Worm (Caenorhabditis elegans) whole organism, L4 larva: Measurements from ENCODE around the gene ZK637.4.

Experiments used
- D1046.2 ChIP-seq: fragments of 200-800 bp; sonication (Bioruptor generic); IDR thresholded peaks from 2 replicates; pipeline ENCODE4 v1.3.6; 2022; ENCODE audit warnings: missing genetic modification characterization, missing compliant biosample characterization
- F44E2.7 ChIP-seq: fragments of 200-800 bp; sonication (Bioruptor generic); IDR thresholded peaks from 2 replicates; pipeline ENCODE4 v2.1.2; 2022; ENCODE audit warnings: missing genetic modification characterization, missing compliant biosample characterization
- R02D3.7 ChIP-seq: fragments of 150-350 bp; sonication (generic microtip); optimal IDR thresholded peaks from 3 replicates; lab custom pipeline; 2014; ENCODE audit warnings: missing biosample characterization, missing genetic modification characterization
- T26A8.4 ChIP-seq: fragments of 200-800 bp; sonication (Bioruptor generic); IDR thresholded peaks from 2 replicates; pipeline ENCODE4 v1.3.6; 2022; ENCODE audit warnings: missing genetic modification characterization, missing compliant biosample characterization
- Y105C5A.15 ChIP-seq: fragments of 200-800 bp; sonication (Bioruptor generic); IDR thresholded peaks from 2 replicates; pipeline ENCODE4 v1.3.6; 2022; ENCODE audit warnings: missing genetic modification characterization, missing compliant biosample characterization
- ZK337.2 ChIP-seq: fragments of 200-800 bp; sonication (Bioruptor generic); IDR thresholded peaks from 2 replicates; pipeline ENCODE4 v1.3.6; 2022; ENCODE audit warnings: missing genetic modification reagents, missing genetic modification characterization, missing compliant biosample characterization
- ZK546.5 ChIP-seq, 2 experiments: sonication (generic microtip); optimal IDR thresholded peaks; 2 replicates each; lab custom pipeline; 2017; ENCODE audit warnings: missing biosample characterization in 2 of 2, missing genetic modification characterization in 2 of 2
- aha-1 ChIP-seq: fragments of 150-350 bp; peaks from one replicate; lab custom pipeline; 2014; ENCODE audit warnings: missing biosample characterization, missing genetic modification characterization
- ceh-20 ChIP-seq: fragments of 200-800 bp; sonication (Bioruptor generic); IDR thresholded peaks from 2 replicates; pipeline ENCODE4 v1.3.6; 2022; ENCODE audit warnings: missing genetic modification reagents, missing genetic modification characterization, missing compliant biosample characterization
- ceh-28 ChIP-seq: fragments of 150-350 bp; optimal IDR thresholded peaks from 2 replicates; lab custom pipeline; 2014; ENCODE audit warnings: missing biosample characterization, missing genetic modification reagents, missing genetic modification characterization
- ceh-44 ChIP-seq: fragments of 200-800 bp; sonication (Bioruptor generic); IDR thresholded peaks from 2 replicates; pipeline ENCODE4 v1.3.6; 2022; ENCODE audit warnings: missing genetic modification reagents, missing genetic modification characterization, missing compliant biosample characterization
- cey-2 ChIP-seq: sonication (generic microtip); optimal IDR thresholded peaks from 3 replicates; lab custom pipeline; 2017; ENCODE audit warnings: missing genetic modification characterization, mild to moderate bottlenecking, missing compliant biosample characterization, antibody characterized with exemption, borderline replicate concordance; ENCODE audit not compliant: insufficient read depth
- daf-16 ChIP-seq, 3 experiments: sonication (generic microtip); optimal IDR thresholded peaks; 2 replicates each; lab custom pipeline; 2016 to 2017; ENCODE audit warnings: missing genetic modification characterization in 3 of 3, missing genetic modification reagents in 3 of 3, mild to moderate bottlenecking in 2 of 3, missing compliant biosample characterization in 2 of 3, missing biosample characterization in 1 of 3, moderate library complexity in 1 of 3
- dmd-6 ChIP-seq: fragments of 200-800 bp; sonication (Bioruptor generic); IDR thresholded peaks from 2 replicates; pipeline ENCODE4 v1.3.6; 2022; ENCODE audit warnings: missing genetic modification reagents, missing genetic modification characterization, missing compliant biosample characterization
- dmd-8 ChIP-seq: fragments of 200-800 bp; sonication (Bioruptor generic); IDR thresholded peaks from 2 replicates; pipeline ENCODE4 v1.3.6; 2022; ENCODE audit warnings: missing genetic modification characterization, missing compliant biosample characterization
- dmd-9 ChIP-seq: fragments of 200-800 bp; sonication (Bioruptor generic); IDR thresholded peaks from 2 replicates; pipeline ENCODE4 v1.3.6; 2022; ENCODE audit warnings: missing genetic modification reagents, missing genetic modification characterization, missing compliant biosample characterization
- duxl-1 ChIP-seq: sonication (generic microtip); optimal IDR thresholded peaks from 2 replicates; lab custom pipeline; 2016; ENCODE audit warnings: mild to moderate bottlenecking, missing genetic modification characterization, moderate library complexity, missing compliant biosample characterization; ENCODE audit not compliant: poor library complexity
- dve-1 ChIP-seq: sonication (generic microtip); optimal IDR thresholded peaks from 2 replicates; lab custom pipeline; 2017; ENCODE audit warnings: antibody characterized with exemption, mild to moderate bottlenecking, missing genetic modification characterization, missing compliant biosample characterization; ENCODE audit not compliant: insufficient read depth
- egl-27 ChIP-seq: sonication (generic microtip); optimal IDR thresholded peaks from 3 replicates; lab custom pipeline; 2017; ENCODE audit warnings: missing biosample characterization, missing genetic modification reagents, missing genetic modification characterization
- egl-43 ChIP-seq: fragments of 200-800 bp; sonication (Bioruptor generic); IDR thresholded peaks from 2 replicates; pipeline ENCODE4 v1.3.6; 2022; ENCODE audit warnings: missing genetic modification reagents, missing genetic modification characterization, missing compliant biosample characterization
- fkh-10 ChIP-seq: fragments of 150-350 bp; optimal IDR thresholded peaks from 2 replicates; lab custom pipeline; 2014; ENCODE audit warnings: missing biosample characterization, missing genetic modification reagents, missing genetic modification characterization
- hlh-11 ChIP-seq: fragments of 200-800 bp; sonication (Bioruptor generic); optimal IDR thresholded peaks from 2 replicates; lab custom pipeline; 2018; ENCODE audit warnings: mild to moderate bottlenecking, missing genetic modification characterization, missing compliant biosample characterization
- hlh-30 ChIP-seq: sonication (generic microtip); optimal IDR thresholded peaks from 2 replicates; lab custom pipeline; 2017; ENCODE audit warnings: antibody characterized with exemption, mild to moderate bottlenecking, missing genetic modification characterization, missing compliant biosample characterization; ENCODE audit not compliant: insufficient read depth
- lin-1 ChIP-seq: fragments of 200-800 bp; sonication (Bioruptor generic); IDR thresholded peaks from 2 replicates; pipeline ENCODE4 v1.3.6; 2022; ENCODE audit warnings: missing genetic modification reagents, missing genetic modification characterization, missing compliant biosample characterization
- lin-13 ChIP-seq: fragments of 150-350 bp; optimal IDR thresholded peaks from 2 replicates; lab custom pipeline; 2014; ENCODE audit warnings: missing biosample characterization, missing genetic modification reagents, missing genetic modification characterization
- lin-38 ChIP-seq: fragments of 200-800 bp; sonication (Bioruptor generic); IDR thresholded peaks from 2 replicates; pipeline ENCODE4 v1.3.6; 2022; ENCODE audit warnings: missing genetic modification reagents, missing genetic modification characterization, missing compliant biosample characterization
- lir-3 ChIP-seq: sonication (generic microtip); optimal IDR thresholded peaks from 2 replicates; lab custom pipeline; 2016; ENCODE audit warnings: mild to moderate bottlenecking, missing genetic modification characterization, missing compliant biosample characterization
- lsy-2 ChIP-seq, 2 experiments: fragments of 150-350 bp in 1 of 2; sonication (generic microtip) in 1 of 2; optimal IDR thresholded peaks; 2 replicates each; lab custom pipeline; 2014 to 2017; ENCODE audit warnings: missing biosample characterization in 2 of 2, missing genetic modification characterization in 2 of 2
- madf-5 ChIP-seq, 2 experiments: fragments of 200-800 bp; sonication (Bioruptor generic); IDR thresholded peaks; 2 replicates each; pipeline ENCODE4 v1.3.6; 2022; ENCODE audit warnings: missing compliant biosample characterization in 2 of 2, missing genetic modification characterization in 2 of 2
- mdl-1 ChIP-seq, 2 experiments: fragments of 150-350 bp in 1 of 2; sonication (generic microtip) in 1 of 2; optimal IDR thresholded peaks; 2 replicates each; lab custom pipeline; 2014 to 2017; ENCODE audit warnings: missing biosample characterization in 2 of 2, missing genetic modification characterization in 2 of 2
- mep-1 ChIP-seq: fragments of 150-350 bp; sonication (generic microtip); optimal IDR thresholded peaks from 3 replicates; lab custom pipeline; 2014; ENCODE audit warnings: missing biosample characterization, missing genetic modification characterization
- mes-2 ChIP-seq: sonication (generic microtip); optimal IDR thresholded peaks from 2 replicates; lab custom pipeline; 2016; ENCODE audit warnings: missing genotype, mild to moderate bottlenecking, missing genetic modification characterization, missing compliant biosample characterization; ENCODE audit not compliant: poor library complexity, severe bottlenecking
- mxl-3 ChIP-seq: fragments of 200-800 bp; sonication (Bioruptor generic); optimal IDR thresholded peaks from 2 replicates; lab custom pipeline; 2018; ENCODE audit warnings: mild to moderate bottlenecking, missing genetic modification characterization, missing compliant biosample characterization
- nhr-25 ChIP-seq: sonication (generic microtip); optimal IDR thresholded peaks from 2 replicates; lab custom pipeline; 2017; ENCODE audit warnings: missing genetic modification characterization, mild to moderate bottlenecking, missing compliant biosample characterization, antibody characterized with exemption, moderate library complexity, borderline replicate concordance; ENCODE audit not compliant: insufficient read depth
- nhr-28 ChIP-seq: fragments of 150-350 bp; optimal IDR thresholded peaks from 2 replicates; lab custom pipeline; 2014; ENCODE audit warnings: missing biosample characterization, missing genetic modification characterization
- pha-4 ChIP-seq, 2 experiments: fragments of 150-350 bp in 1 of 2; fragments of 200-800 bp in 1 of 2; sonication (Bioruptor generic) in 1 of 2; IDR thresholded peaks in 1 of 2; optimal IDR thresholded peaks in 1 of 2; 2 replicates each; pipeline versions ENCODE4 v1.3.6 to Lab custom; 2014 to 2022; ENCODE audit warnings: missing genetic modification characterization in 2 of 2, missing genetic modification reagents in 2 of 2, missing biosample characterization in 1 of 2, missing compliant biosample characterization in 1 of 2
- pqm-1 ChIP-seq: sonication (generic microtip); optimal IDR thresholded peaks from 2 replicates; lab custom pipeline; 2017; ENCODE audit warnings: missing biosample characterization, missing genetic modification characterization
- rbr-2 ChIP-seq: sonication (generic microtip); optimal IDR thresholded peaks from 2 replicates; lab custom pipeline; 2016; ENCODE audit warnings: missing genotype, missing genetic modification characterization, missing compliant biosample characterization
- saeg-2 ChIP-seq: fragments of 200-800 bp; sonication (Bioruptor generic); IDR thresholded peaks from 2 replicates; pipeline ENCODE4 v1.3.6; 2022; ENCODE audit warnings: missing genetic modification reagents, missing genetic modification characterization, missing compliant biosample characterization
- sdz-12 ChIP-seq: fragments of 200-800 bp; sonication (Bioruptor generic); optimal IDR thresholded peaks from 2 replicates; lab custom pipeline; 2018; ENCODE audit warnings: mild to moderate bottlenecking, missing genetic modification characterization, missing compliant biosample characterization
- unc-130 ChIP-seq: sonication (generic microtip); optimal IDR thresholded peaks from 2 replicates; lab custom pipeline; 2016; ENCODE audit warnings: missing genetic modification reagents, missing genetic modification characterization, missing compliant biosample characterization
- unc-62 ChIP-seq, 3 experiments: fragments of 150-350 bp in 1 of 3; sonication (generic microtip); optimal IDR thresholded peaks in 2 of 3; peaks in 1 of 3; 1 replicate in 1 of 3; 2 replicates in 2 of 3; lab custom pipeline; 2014 to 2017; ENCODE audit warnings: missing biosample characterization in 3 of 3, missing genetic modification characterization in 3 of 3, missing genetic modification reagents in 3 of 3, missing genotype in 1 of 3
- zfp-3 ChIP-seq: fragments of 200-800 bp; sonication (Bioruptor generic); conservative IDR thresholded peaks from 2 replicates; pipeline ENCODE4 v1.3.6; 2022; ENCODE audit warnings: missing genetic modification reagents, missing genetic modification characterization, missing compliant biosample characterization
- zip-11 ChIP-seq: fragments of 200-800 bp; sonication (Bioruptor generic); IDR thresholded peaks from 2 replicates; pipeline ENCODE4 v1.3.6; 2022; ENCODE audit warnings: missing genetic modification characterization, missing compliant biosample characterization
- ztf-11 ChIP-seq: fragments of 150-350 bp; optimal IDR thresholded peaks from 2 replicates; lab custom pipeline; 2014; ENCODE audit warnings: missing biosample characterization, missing genetic modification characterization

ZK637.4 gene

DNA sequence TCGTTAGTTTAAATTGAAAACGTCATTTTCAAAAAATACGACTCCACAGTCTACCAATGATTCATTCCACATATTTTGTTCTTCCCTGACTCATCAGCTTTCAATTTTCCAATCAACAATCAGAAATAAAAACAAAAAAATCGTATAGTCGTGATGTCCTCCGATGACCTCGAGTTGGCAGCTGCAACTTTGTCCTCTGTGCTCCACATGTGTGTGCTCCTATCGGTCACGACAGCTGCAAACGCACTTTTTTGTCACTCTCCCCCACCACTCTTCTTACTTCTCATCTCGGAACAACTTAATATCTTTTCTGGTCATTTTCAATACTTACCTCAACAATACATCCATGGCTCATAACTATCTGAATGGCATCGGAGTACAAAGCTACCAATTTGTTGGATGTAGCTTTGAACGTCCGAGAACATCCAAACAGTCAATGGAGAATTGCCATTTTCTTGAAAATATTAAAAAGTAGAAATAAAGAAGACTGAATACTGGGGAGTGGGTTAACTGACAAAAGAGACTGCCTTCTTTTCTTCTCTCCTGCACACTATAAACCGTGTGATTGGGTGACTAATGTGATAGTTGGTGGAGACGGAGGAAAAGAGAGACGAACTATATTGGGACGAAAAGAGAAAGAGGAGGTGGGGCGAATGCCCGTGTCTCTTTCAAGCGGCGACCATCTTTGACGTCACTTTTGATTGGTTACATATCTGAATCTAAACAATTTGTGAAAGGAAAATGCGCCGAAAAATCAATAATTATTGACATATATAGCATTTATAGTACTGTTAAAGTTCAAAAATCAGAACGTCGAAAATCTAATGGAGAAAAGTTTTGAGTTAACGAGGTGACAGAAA, 26.4 kb upstream of the ZK637.4 start:
- TF ChIP-seq daf-16 (GFP tag; optimal IDR thresholded peaks at IDR 0.05; lab: Kevin White, UChicago) (no peak), daf-16 (tag; optimal IDR thresholded peaks at IDR 0.05; lab: Kevin White, UChicago) (peak; percentile 32), D1046.2 (GFP tag; lab: Robert Waterston, UW) (no peak), mes-2 (peak; percentile 41), dmd-9 (GFP tag; lab: Robert Waterston, UW) (no peak), nhr-28 (tag; lab: Kevin White, UChicago) (peak; percentile 74), sdz-12 (no peak), cey-2 (peak; percentile 66), T26A8.4 (GFP tag; lab: Robert Waterston, UW) (no peak), pqm-1 (tag; lab: Kevin White, UChicago) (peak; percentile 19), lin-13 (GFP tag; lab: Kevin White, UChicago) (peak; percentile 53), ceh-28 (tag; lab: Kevin White, UChicago) (peak; percentile 41), saeg-2 (0 out of 2 replicates have a peak, but pooled peaks have one; percentile 7), ZK546.5 (tag; optimal IDR thresholded peaks at IDR 0.05; lab: Kevin White, UChicago) (no peak), F44E2.7 (GFP tag; lab: Robert Waterston, UW) (no peak), zfp-3 (GFP tag; lab: Robert Waterston, UW) (0 out of 2 replicates have a peak, but pooled peaks have one; percentile 24), mxl-3 (GFP tag; lab: Kevin White, UChicago) (peak; percentile 22), ceh-20 (GFP tag; lab: Robert Waterston, UW) (no peak; the same call in 1 of the 2 replicates), ztf-11 (no peak), egl-27 (tag; lab: Kevin White, UChicago) (no peak), R02D3.7 (tag; lab: Kevin White, UChicago) (no peak), aha-1 (tag; lab: Kevin White, UChicago) (peak; percentile 94), rbr-2 (peak; percentile 40), ZK337.2 (GFP tag; lab: Robert Waterston, UW) (peak; percentile 38; the same call in 1 of the 2 replicates), lir-3 (no peak), dve-1 (tag; lab: Kevin White, UChicago) (peak; percentile 60), lin-1 (peak; percentile 14; the same call in 1 of the 2 replicates), dmd-6 (GFP tag; lab: Robert Waterston, UW) (peak; percentile 71), hlh-30 (tag; lab: Kevin White, UChicago) (peak; percentile 42), lin-38 (GFP tag; lab: Robert Waterston, UW) (peak; percentile 13), unc-62 (GFP tag; optimal IDR thresholded peaks at IDR 0.05 in 1 of 2; lab: Kevin White, UChicago) (peak in 1 of 2 experiments; percentile 67), unc-62 (tag; optimal IDR thresholded peaks at IDR 0.05; lab: Kevin White, UChicago) (no peak), mep-1 (tag; lab: Kevin White, UChicago) (peak; percentile 38), lsy-2 (tag; optimal IDR thresholded peaks at IDR 0.05; lab: Kevin White, UChicago) (peak in 1 of 2 experiments; percentile 42), fkh-10 (GFP tag; lab: Kevin White, UChicago) (no peak), duxl-1 (no peak), pha-4 (GFP tag; IDR thresholded peaks at IDR 0.05; lab: Robert Waterston, UW) (no peak), pha-4 (tag; optimal IDR thresholded peaks at IDR 0.05; lab: Kevin White, UChicago) (peak; percentile 39), nhr-25 (tag; lab: Kevin White, UChicago) (peak; percentile 13), ceh-44 (no peak), Y105C5A.15 (GFP tag; lab: Robert Waterston, UW) (0 out of 2 replicates have a peak, but pooled peaks have one; percentile 28), dmd-8 (GFP tag; lab: Robert Waterston, UW) (0 out of 2 replicates have a peak, but pooled peaks have one; percentile 34), hlh-11 (tag; lab: Kevin White, UChicago) (peak; percentile 38), zip-11 (GFP tag; lab: Robert Waterston, UW) (no peak), egl-43 (GFP tag; lab: Robert Waterston, UW) (no peak), mdl-1 (tag; optimal IDR thresholded peaks at IDR 0.05; lab: Kevin White, UChicago) (peak; percentile 10 to 65), unc-130 (GFP tag; lab: Kevin White, UChicago) (no peak), madf-5 (GFP tag; IDR thresholded peaks at IDR 0.05; lab: Robert Waterston, UW) (no peak)
